Fruit fly (Drosophila melanogaster): ENCODE measurements around the gene CG9130.
A peak's percentile ranks its signal among the peaks of the same experiment; 100 is the strongest.

dm6 chr3L:1295693-1296092 is 43.9 kb downstream of the CG9130 start, which contains the start of gene Rabex-5:
- peak; percentile 28 for TF ChIP-seq rgr (GFP tag; optimal IDR thresholded peaks at IDR 0.05)
- no peak for TF ChIP-seq br (GFP tag; optimal IDR thresholded peaks at IDR 0.05)
- TF ChIP-seq Jra (GFP tag; optimal IDR thresholded peaks at IDR 0.05): no peak
- TF ChIP-seq usp (GFP tag; optimal IDR thresholded peaks at IDR 0.05): no peak
- no peak for TF ChIP-seq OdsH (GFP tag; optimal IDR thresholded peaks at IDR 0.05)
- TF ChIP-seq Vsx2 (GFP tag; optimal IDR thresholded peaks at IDR 0.05; ENCODE audit: partially characterized antibody): no peak
- TF ChIP-seq lola (GFP tag; optimal IDR thresholded peaks at IDR 0.05): no peak
- TF ChIP-seq psq (GFP tag; optimal IDR thresholded peaks at IDR 0.05): no peak
- TF ChIP-seq HLH106 (tag; optimal IDR thresholded peaks at IDR 0.05): peak; percentile 33
- TF ChIP-seq jim (GFP tag; optimal IDR thresholded peaks at IDR 0.05): no peak
- no peak for TF ChIP-seq N (GFP tag; optimal IDR thresholded peaks at IDR 0.05)
- no peak for TF ChIP-seq Dfd (GFP tag; optimal IDR thresholded peaks at IDR 0.05)
- TF ChIP-seq Myc (optimal IDR thresholded peaks at IDR 0.05): no peak
- no peak for TF ChIP-seq Abd-B (GFP tag; optimal IDR thresholded peaks at IDR 0.05)

Measured in whole organism, wandering third instar larva.